Fruit fly (Drosophila melanogaster) whole organism, larva: ENCODE measurements around the gene Gld2.

Experiments
- noc ChIP-seq: fragments of 200-800 bp; sonication (Bioruptor generic); optimal IDR thresholded peaks from 3 replicates; lab custom pipeline; 2019; ENCODE audit warnings: missing biosample characterization, mild to moderate bottlenecking, missing genetic modification characterization, moderate library complexity

Gene Gld2

dm6 chr3R:22211524-22211923 lies at the start of gene Gld2:
Gene Gld2, plus strand, starts transcription at chr3R:22211824.
- TF ChIP-seq noc = no peak

DNA sequence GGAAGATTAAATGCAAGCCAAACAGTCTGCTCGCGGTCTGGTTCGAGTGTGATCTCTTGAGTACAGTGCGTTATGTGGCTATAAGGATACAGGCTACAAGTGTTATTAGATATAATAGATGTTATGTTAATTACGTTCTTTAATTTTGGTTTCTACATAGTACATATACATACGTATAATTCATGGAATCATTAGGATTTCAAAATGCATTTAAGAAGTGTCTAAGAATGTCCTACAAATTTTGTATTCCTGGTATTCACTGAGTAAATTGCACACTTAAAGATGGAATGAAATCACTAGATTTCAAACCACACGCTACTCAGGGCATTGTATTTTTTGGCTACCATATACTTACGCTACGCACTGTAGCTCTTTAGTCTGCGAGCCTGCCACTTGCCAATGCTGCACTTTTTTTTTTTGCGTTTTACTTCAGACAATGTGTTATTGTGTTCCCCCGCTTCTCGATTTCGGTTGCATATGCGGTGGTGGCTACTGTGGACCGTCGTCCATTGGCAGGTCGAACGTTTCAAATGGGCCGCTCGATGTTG lies 48.3 kb upstream of the Gld2 start:
- TF ChIP-seq noc = no peak

DNA sequence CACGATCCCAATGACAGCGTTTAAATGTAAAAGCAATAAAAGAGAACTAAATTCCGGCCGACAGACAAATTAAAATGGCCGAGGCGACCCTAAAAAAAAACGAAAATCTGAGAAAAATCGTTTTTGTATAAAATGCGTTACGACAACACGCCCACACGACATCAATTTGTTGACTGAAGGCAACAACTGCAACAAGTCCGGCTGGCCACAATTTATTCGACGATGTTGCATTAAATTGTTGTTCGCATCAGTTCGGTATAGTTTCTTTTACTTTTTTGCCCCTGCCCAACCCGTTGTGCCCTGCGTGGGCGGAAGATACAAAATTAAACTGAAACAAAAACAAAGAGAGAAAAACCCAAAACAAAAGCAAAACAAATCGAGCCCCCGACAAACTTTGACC lies 40.0 kb upstream of the Gld2 start:
- TF ChIP-seq noc = no peak

- TF ChIP-seq noc = no peak
Measured at dm6 chr3R:22172454-22173413, 38.9 kb upstream of the Gld2 start.

DNA sequence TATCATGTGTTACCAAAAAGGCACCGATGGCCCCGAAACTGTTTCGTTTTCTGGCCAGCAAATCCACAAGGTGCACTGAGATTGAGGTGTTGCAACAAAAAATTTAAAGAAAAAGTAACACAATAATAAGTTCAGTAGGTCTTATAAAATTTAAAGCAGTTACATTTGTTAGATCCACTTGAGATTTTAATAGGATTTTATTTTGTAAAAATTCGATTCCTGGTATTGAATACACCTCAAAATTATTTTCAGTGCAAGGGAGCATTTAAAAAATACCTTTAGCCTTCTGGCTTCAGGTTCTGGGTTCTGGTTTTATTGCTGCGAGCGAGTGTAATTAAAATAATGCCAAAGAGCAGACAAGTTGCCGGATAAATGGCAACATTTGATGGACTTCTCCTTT lies 35.9 kb upstream of the Gld2 start:
- no peak for TF ChIP-seq noc

DNA sequence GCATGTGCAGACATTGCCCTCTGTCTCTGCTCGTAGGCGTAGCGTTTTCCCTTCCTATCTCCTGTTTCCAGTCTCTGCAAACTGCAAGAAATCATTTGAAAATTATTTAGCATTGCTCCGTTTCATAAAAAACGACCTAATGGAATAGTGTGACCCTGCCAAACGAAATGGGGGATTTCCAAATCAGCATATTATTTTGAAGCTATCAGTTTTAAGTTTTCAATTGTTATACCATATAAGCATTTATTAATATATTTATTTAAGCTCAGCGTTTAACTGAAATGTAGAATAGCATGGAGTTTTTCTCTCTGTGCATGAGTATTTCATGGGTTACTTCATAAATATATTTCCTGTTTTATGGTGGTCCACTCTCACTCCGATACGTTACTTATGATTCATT lies 29.4 kb upstream of the Gld2 start:
- no peak for TF ChIP-seq noc

dm6 chr3R:22182939-22183338 lies 28.7 kb upstream of the Gld2 start:
- no peak for TF ChIP-seq noc

- TF ChIP-seq noc = no peak
Measured at dm6 chr3R:22184077-22184476, 27.5 kb upstream of the Gld2 start.

DNA sequence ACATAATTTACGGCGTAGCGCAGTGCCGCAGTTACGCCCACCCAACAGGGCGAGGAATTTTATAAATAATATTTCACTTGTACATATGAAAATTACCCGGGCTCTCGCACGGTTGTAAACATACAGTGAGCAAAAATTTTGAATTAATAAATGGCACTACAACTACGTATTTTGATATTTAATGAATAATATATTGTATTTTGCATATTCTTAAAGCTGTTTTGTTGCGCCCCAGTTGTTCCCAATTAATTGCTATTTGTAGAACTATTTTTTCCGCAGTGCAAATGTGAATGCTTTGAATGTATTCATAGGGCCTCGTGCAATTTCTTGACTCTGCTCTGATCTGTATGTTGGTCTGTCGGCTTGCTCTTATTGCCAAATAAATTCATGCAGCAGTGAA lies 25.9 kb upstream of the Gld2 start:
- TF ChIP-seq noc = no peak

DNA sequence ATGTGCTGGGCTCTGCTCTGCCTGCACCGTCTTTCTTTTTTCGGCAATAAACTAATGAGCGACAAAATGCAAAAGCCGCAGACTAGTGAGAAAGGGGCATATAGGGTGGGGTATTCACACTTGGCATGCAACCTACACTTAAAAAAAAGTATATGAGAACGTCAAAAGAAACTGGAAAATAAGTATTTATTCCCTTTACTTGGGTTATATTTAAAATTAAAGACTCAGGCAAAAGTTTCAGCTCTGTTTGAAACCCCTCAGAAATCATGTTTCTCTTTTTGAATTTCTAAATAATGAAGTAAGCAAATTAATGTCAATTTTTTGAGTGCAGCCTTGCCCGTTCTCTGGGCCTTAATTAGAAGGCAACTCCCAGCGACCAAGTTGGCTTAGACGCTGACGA lies 23.8 kb upstream of the Gld2 start:
- TF ChIP-seq noc = no peak

dm6 chr3R:22193517-22193916 lies 18.1 kb upstream of the Gld2 start:
- TF ChIP-seq noc = no peak

DNA sequence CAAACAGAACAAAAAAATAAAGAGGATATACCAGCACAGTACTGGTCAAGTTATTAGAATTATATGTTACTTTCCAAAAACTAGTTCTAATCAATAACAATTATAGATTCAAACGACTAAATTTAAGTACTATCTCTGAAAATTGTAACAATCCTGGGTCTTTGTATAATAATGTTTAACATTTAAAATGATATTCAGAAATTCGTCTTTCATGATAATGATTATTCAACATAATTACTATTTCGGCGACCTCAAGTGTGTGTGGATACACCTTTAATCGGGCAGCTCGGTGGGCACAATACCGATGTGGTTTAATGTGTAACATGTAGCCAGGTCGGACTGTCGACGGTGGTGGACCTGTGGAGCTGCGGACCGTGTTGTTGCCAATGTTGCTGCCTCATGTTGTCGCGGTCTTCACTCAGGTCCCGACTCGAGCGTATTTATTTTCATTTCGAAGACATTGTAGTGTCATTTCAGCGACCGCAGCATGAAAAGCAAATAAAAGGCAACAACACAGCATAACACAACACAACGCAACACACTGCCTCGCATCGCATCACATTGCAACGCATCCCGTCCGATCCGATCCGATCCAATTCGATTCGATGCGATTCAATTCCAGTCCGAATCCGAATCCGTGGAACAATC lies 16.7 kb upstream of the Gld2 start:
- no peak for TF ChIP-seq noc

- TF ChIP-seq noc = no peak
Measured at dm6 chr3R:22195411-22196155, 16.0 kb upstream of the Gld2 start.

dm6 chr3R:22196553-22197147 lies 15.0 kb upstream of the Gld2 start:
- TF ChIP-seq noc = no peak

DNA sequence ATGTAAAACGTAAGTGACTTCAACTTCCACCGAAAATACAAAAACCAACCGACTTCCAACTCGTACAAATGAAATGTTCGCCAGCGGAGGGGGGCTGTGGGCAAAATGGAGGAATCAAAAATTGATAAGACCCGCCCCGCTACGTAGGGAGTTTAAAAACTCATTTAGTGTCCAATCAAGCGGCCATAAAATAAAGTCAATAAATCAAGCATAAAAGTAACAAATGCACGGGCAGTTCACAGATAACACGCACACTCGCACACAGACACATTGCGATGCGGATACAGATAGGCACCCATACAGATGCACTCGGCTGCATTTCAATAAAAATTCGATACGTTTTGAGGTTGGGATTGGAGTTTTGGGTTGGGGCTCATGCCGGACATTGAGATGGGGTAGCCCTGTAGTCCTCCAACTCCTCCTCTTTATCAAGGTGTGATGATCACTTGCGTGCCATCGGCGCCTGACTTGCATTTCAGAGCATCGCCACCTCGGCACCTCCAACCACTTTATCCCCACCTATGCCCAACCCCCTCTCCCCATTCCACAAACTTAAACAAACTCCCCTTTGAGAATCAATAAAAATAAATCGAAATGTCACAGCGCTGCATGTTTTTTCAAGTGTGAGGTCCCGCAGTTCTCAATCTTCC lies 13.8 kb upstream of the Gld2 start:
- TF ChIP-seq noc = no peak

DNA sequence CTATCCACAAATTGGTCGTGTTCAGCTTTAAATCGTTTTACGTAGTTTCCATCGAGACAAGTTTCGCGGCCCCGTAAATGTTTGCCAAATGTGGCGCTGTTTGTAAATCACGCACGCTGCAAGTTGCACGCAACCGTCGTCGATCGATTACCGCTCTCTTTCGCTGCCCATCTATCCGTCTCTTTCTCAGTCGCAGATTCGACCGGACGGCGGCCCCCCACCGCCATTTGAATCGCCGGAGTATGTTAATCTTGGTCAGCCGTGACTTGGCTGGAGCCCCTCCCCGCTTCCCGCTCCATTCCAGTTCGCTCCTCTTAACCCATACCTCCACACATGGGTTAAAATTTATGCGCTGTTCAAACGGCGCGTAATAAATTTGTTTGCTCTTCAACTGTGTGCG lies 12.7 kb upstream of the Gld2 start:
- TF ChIP-seq noc = no peak
